Worm (Caenorhabditis elegans) whole organism, L3 larva: ENCODE data around the gene tomm-7.

Source experiments
- R02D3.7 ChIP-seq: fragments of 150-350 bp; optimal IDR thresholded peaks from 2 replicates; lab custom pipeline; 2014; ENCODE audit warnings: missing biosample characterization, missing genetic modification characterization
- aly-2 ChIP-seq: fragments of 150-350 bp; optimal IDR thresholded peaks from 2 replicates; lab custom pipeline; 2014; ENCODE audit warnings: missing biosample characterization, missing genetic modification characterization
- ama-1 ChIP-seq: fragments of 150-350 bp; optimal IDR thresholded peaks from 2 replicates; lab custom pipeline; 2018
- ceh-16 ChIP-seq: sonication (generic microtip); optimal IDR thresholded peaks from 2 replicates; lab custom pipeline; 2017; ENCODE audit warnings: missing biosample characterization, missing genetic modification characterization
- ceh-28 ChIP-seq: fragments of 150-350 bp; optimal IDR thresholded peaks from 2 replicates; lab custom pipeline; 2014; ENCODE audit warnings: missing biosample characterization, missing genetic modification reagents, missing genetic modification characterization
- ceh-9 ChIP-seq: sonication (generic microtip); optimal IDR thresholded peaks from 2 replicates; lab custom pipeline; 2018; ENCODE audit warnings: missing biosample characterization, missing genetic modification characterization
- daf-12 ChIP-seq: fragments of 150-350 bp; optimal IDR thresholded peaks from 2 replicates; lab custom pipeline; 2014; ENCODE audit warnings: missing biosample characterization, missing genetic modification reagents, missing genetic modification characterization
- egl-27 ChIP-seq: sonication (generic microtip); optimal IDR thresholded peaks from 4 replicates; lab custom pipeline; 2017; ENCODE audit warnings: missing biosample characterization, missing genetic modification reagents, missing genetic modification characterization
- egl-5 ChIP-seq: fragments of 150-350 bp; optimal IDR thresholded peaks from 2 replicates; lab custom pipeline; 2017; ENCODE audit warnings: missing biosample characterization, missing genetic modification reagents, missing genetic modification characterization, inconsistent platforms
- elt-1 ChIP-seq: fragments of 150-350 bp; optimal IDR thresholded peaks from 2 replicates; lab custom pipeline; 2014; ENCODE audit warnings: missing biosample characterization, missing genetic modification characterization
- elt-3 ChIP-seq, 3 experiments: fragments of 150-350 bp in 1 of 3; sonication (generic microtip) in 2 of 3; optimal IDR thresholded peaks; 2 replicates in 2 of 3; 4 replicates in 1 of 3; lab custom pipeline; 2014 to 2017; ENCODE audit warnings: missing biosample characterization in 3 of 3, missing genetic modification characterization in 3 of 3
- fkh-10 ChIP-seq: sonication (generic microtip); optimal IDR thresholded peaks from 2 replicates; lab custom pipeline; 2017; ENCODE audit warnings: missing biosample characterization, missing genetic modification reagents, missing genetic modification characterization
- fkh-2 ChIP-seq: fragments of 150-350 bp; optimal IDR thresholded peaks from 2 replicates; lab custom pipeline; 2014; ENCODE audit warnings: missing biosample characterization, missing genetic modification reagents, missing genetic modification characterization
- fos-1 ChIP-seq: fragments of 150-350 bp; optimal IDR thresholded peaks from 2 replicates; lab custom pipeline; 2014; ENCODE audit warnings: missing biosample characterization, missing genetic modification characterization
- hmg-11 ChIP-seq: sonication (generic microtip); optimal IDR thresholded peaks from 2 replicates; lab custom pipeline; 2016; ENCODE audit warnings: missing genetic modification characterization, missing compliant biosample characterization
- jun-1 ChIP-seq: fragments of 150-350 bp; optimal IDR thresholded peaks from 2 replicates; lab custom pipeline; 2014; ENCODE audit warnings: missing biosample characterization, missing genetic modification reagents, missing genetic modification characterization
- lin-15B ChIP-seq: fragments of 150-350 bp; optimal IDR thresholded peaks from 2 replicates; lab custom pipeline; 2014; ENCODE audit warnings: missing biosample characterization, missing genetic modification characterization
- lin-39 ChIP-seq: fragments of 150-350 bp; optimal IDR thresholded peaks from 2 replicates; lab custom pipeline; 2018; ENCODE audit warnings: missing biosample characterization, missing genetic modification reagents, missing genetic modification characterization
- lsy-12 ChIP-seq: sonication (generic microtip); optimal IDR thresholded peaks from 2 replicates; lab custom pipeline; 2016; ENCODE audit warnings: mild to moderate bottlenecking, missing genetic modification characterization, missing compliant biosample characterization
- mdl-1 ChIP-seq: fragments of 150-350 bp; optimal IDR thresholded peaks from 2 replicates; lab custom pipeline; 2014; ENCODE audit warnings: missing biosample characterization, missing genetic modification characterization
- mml-1 ChIP-seq: fragments of 150-350 bp; sonication (generic microtip); optimal IDR thresholded peaks from 3 replicates; lab custom pipeline; 2014; ENCODE audit warnings: missing biosample characterization, missing genetic modification characterization
- nfya-1 ChIP-seq: sonication (generic microtip); optimal IDR thresholded peaks from 2 replicates; lab custom pipeline; 2017; ENCODE audit warnings: missing genetic modification characterization, mild to moderate bottlenecking, missing compliant biosample characterization, antibody characterized with exemption, moderate library complexity; ENCODE audit not compliant: insufficient read depth
- nhr-237 ChIP-seq: fragments of 150-350 bp; optimal IDR thresholded peaks from 2 replicates; lab custom pipeline; 2014; ENCODE audit warnings: missing biosample characterization, missing genetic modification characterization
- nhr-28 ChIP-seq: fragments of 150-350 bp; optimal IDR thresholded peaks from 2 replicates; lab custom pipeline; 2014; ENCODE audit warnings: missing biosample characterization, missing genetic modification characterization
- nhr-43 ChIP-seq: sonication (generic microtip); optimal IDR thresholded peaks from 2 replicates; lab custom pipeline; 2016; ENCODE audit warnings: mild to moderate bottlenecking, missing genetic modification characterization, missing compliant biosample characterization; ENCODE audit not compliant: poor library complexity, severe bottlenecking
- pqm-1 ChIP-seq: fragments of 150-350 bp; optimal IDR thresholded peaks from 2 replicates; lab custom pipeline; 2017; ENCODE audit warnings: missing biosample characterization, missing genetic modification characterization, inconsistent platforms
- sea-2 ChIP-seq: fragments of 150-350 bp; sonication (generic microtip); optimal IDR thresholded peaks from 4 replicates; lab custom pipeline; 2014; ENCODE audit warnings: missing biosample characterization, missing genetic modification reagents, missing genetic modification characterization
- skn-1 ChIP-seq: fragments of 150-350 bp; optimal IDR thresholded peaks from 2 replicates; lab custom pipeline; 2014; ENCODE audit warnings: missing biosample characterization, missing genetic modification characterization
- snpc-4 ChIP-seq: fragments of 150-350 bp; optimal IDR thresholded peaks from 2 replicates; lab custom pipeline; 2014; ENCODE audit warnings: missing biosample characterization, missing genetic modification characterization
- tbx-2 ChIP-seq: sonication (generic microtip); optimal IDR thresholded peaks from 2 replicates; lab custom pipeline; 2016; ENCODE audit warnings: mild to moderate bottlenecking, missing genetic modification characterization, missing compliant biosample characterization
- unc-39 ChIP-seq: sonication (generic microtip); optimal IDR thresholded peaks from 4 replicates; lab custom pipeline; 2017; ENCODE audit warnings: missing biosample characterization, missing genetic modification characterization
- unc-62 ChIP-seq: fragments of 150-350 bp; sonication (generic microtip); optimal IDR thresholded peaks from 4 replicates; lab custom pipeline; 2014; ENCODE audit warnings: missing biosample characterization, missing genetic modification reagents, missing genetic modification characterization
- zag-1 ChIP-seq: fragments of 150-350 bp; optimal IDR thresholded peaks from 2 replicates; lab custom pipeline; 2014; ENCODE audit warnings: missing biosample characterization, missing genetic modification characterization
- ztf-11 ChIP-seq: fragments of 150-350 bp; optimal IDR thresholded peaks from 2 replicates; lab custom pipeline; 2014; ENCODE audit warnings: missing biosample characterization, missing genetic modification characterization

Gene tomm-7

ce11 chrIII:7832473-7832872, 26.9 kb upstream of the tomm-7 start:
- TF ChIP-seq nhr-43 (tag; lab: Kevin White, UChicago) (no peak), unc-62 (GFP tag; lab: Kevin White, UChicago) (no peak), elt-1 (no peak), hmg-11 (tag; lab: Kevin White, UChicago) (no peak), egl-5 (no peak), sea-2 (no peak), ztf-11 (tag; lab: Kevin White, UChicago) (no peak), ceh-9 (tag; lab: Kevin White, UChicago) (no peak), ama-1 (lab: Kevin White, UChicago) (no peak), ceh-28 (tag; lab: Kevin White, UChicago) (no peak), daf-12 (tag; lab: Kevin White, UChicago) (no peak), mml-1 (tag; lab: Kevin White, UChicago) (no peak), R02D3.7 (no peak), nhr-237 (tag; lab: Kevin White, UChicago) (no peak), fos-1 (tag; lab: Kevin White, UChicago) (no peak), fkh-2 (no peak), skn-1 (tag; lab: Kevin White, UChicago) (no peak)

ce11 chrIII:7834848-7835247, 24.6 kb upstream of the tomm-7 start:
- no peak for TF ChIP-seq lin-15B (tag; lab: Kevin White, UChicago)
- no peak for TF ChIP-seq nhr-28 (tag; lab: Kevin White, UChicago)

ce11 chrIII:7835684-7836083, 23.7 kb upstream of the tomm-7 start:
- no peak for TF ChIP-seq R02D3.7
- TF ChIP-seq egl-5, result no peak
- TF ChIP-seq fkh-10, result no peak
- no peak for TF ChIP-seq lsy-12 (tag; lab: Kevin White, UChicago)
- no peak for TF ChIP-seq nhr-43 (tag; lab: Kevin White, UChicago)
- TF ChIP-seq sea-2, result no peak
- TF ChIP-seq fkh-2, result no peak
- TF ChIP-seq tbx-2 (tag; lab: Kevin White, UChicago), result no peak
- TF ChIP-seq jun-1 (tag; lab: Kevin White, UChicago), result no peak
- TF ChIP-seq aly-2 (tag; lab: Kevin White, UChicago), result no peak
- TF ChIP-seq ceh-16 (tag; lab: Kevin White, UChicago), result no peak
- TF ChIP-seq egl-27 (tag; lab: Kevin White, UChicago), result no peak
- TF ChIP-seq unc-62 (GFP tag; lab: Kevin White, UChicago), result no peak
- no peak for TF ChIP-seq zag-1 (tag; lab: Kevin White, UChicago)
- TF ChIP-seq lin-39 (tag; lab: Kevin White, UChicago), result no peak
- TF ChIP-seq nhr-28 (tag; lab: Kevin White, UChicago), result no peak
- TF ChIP-seq mml-1 (tag; lab: Kevin White, UChicago), result no peak
- no peak for TF ChIP-seq mdl-1
- TF ChIP-seq fos-1 (tag; lab: Kevin White, UChicago), result no peak
- no peak for TF ChIP-seq lin-15B (tag; lab: Kevin White, UChicago)

- TF ChIP-seq nfya-1 (tag; lab: Kevin White, UChicago) (no peak), unc-39 (tag; lab: Kevin White, UChicago) (no peak), hmg-11 (tag; lab: Kevin White, UChicago) (no peak), unc-62 (GFP tag; lab: Kevin White, UChicago) (no peak), pqm-1 (tag; lab: Kevin White, UChicago) (no peak), R02D3.7 (no peak), mdl-1 (no peak), elt-3 (tag; optimal IDR thresholded peaks at IDR 0.05; lab: Kevin White, UChicago) (no peak), snpc-4 (tag; lab: Kevin White, UChicago) (no peak), aly-2 (tag; lab: Kevin White, UChicago) (no peak), ama-1 (lab: Kevin White, UChicago) (no peak), zag-1 (tag; lab: Kevin White, UChicago) (no peak), egl-27 (tag; lab: Kevin White, UChicago) (no peak), fos-1 (tag; lab: Kevin White, UChicago) (no peak)
Observed at ce11 chrIII:7837567-7837966, 21.8 kb upstream of the tomm-7 start.
